Fruit fly (Drosophila melanogaster): ENCODE results near the gene Sas10.
A peak's percentile ranks its signal among the peaks of the same experiment; 100 is the strongest.

Gene Sas10

DNA sequence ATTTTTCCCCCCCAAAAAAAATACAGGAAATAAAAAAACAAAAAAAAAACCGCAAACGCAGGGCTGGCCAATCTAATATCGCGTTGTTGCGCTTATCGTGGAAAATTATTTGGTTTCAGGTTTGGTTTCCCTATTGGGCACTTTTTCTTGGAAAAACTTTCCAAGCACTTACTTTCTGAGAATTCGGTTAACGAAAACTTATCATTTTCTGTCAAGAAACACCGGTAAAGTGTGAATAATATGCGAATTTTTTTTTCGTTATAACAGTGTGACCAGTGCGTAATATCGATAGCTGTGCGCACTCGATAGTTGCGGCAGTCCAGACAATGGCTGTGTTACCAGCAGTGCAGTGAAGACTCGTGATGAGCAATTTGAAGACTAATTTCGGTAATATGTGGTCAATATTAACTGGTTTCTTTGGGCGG is 5.3 kb downstream of the Sas10 start, which contains the start of gene Rnp4F (continued):
- TF ChIP-seq her (GFP tag; optimal IDR thresholded peaks at IDR 0.05): peak; percentile 70
- no peak for TF ChIP-seq Hr39 (optimal IDR thresholded peaks at IDR 0.05)
- TF ChIP-seq Kr (GFP tag; optimal IDR thresholded peaks at IDR 0.05): no peak
- peak; percentile 95 for TF ChIP-seq CG7357 (GFP tag; IDR thresholded peaks at IDR 0.05)
- TF ChIP-seq CG8359 (GFP tag; optimal IDR thresholded peaks at IDR 0.05; ENCODE audit: borderline replicate concordance): no peak
- TF ChIP-seq pzg (GFP tag; optimal IDR thresholded peaks at IDR 0.05): peak; percentile 82
- TF ChIP-seq CG8765 (GFP tag; IDR thresholded peaks at IDR 0.05): peak; percentile 44; the same call in 1 of the 2 replicates
- no peak for TF ChIP-seq CG8281 (tag; optimal IDR thresholded peaks at IDR 0.05)
- peak; percentile 23 for TF ChIP-seq repo (GFP tag; optimal IDR thresholded peaks at IDR 0.05)
- peak; percentile 65 for TF ChIP-seq CG1647 (GFP tag; optimal IDR thresholded peaks at IDR 0.05)
- no peak for TF ChIP-seq gem (tag; optimal IDR thresholded peaks at IDR 0.05)
- TF ChIP-seq inv (GFP tag; IDR thresholded peaks at IDR 0.05; ENCODE audit: partially characterized antibody): peak; percentile 84
- no peak for TF ChIP-seq crc (GFP tag; optimal IDR thresholded peaks at IDR 0.05)
- TF ChIP-seq ase (GFP tag; IDR thresholded peaks at IDR 0.05): peak; percentile 45; the same call in 2 of the 3 replicates
- peak; percentile 86 for TF ChIP-seq Scr (GFP tag; IDR thresholded peaks at IDR 0.05; ENCODE audit: partially characterized antibody)
- no peak; the same call in 1 of the 2 replicates for TF ChIP-seq CG32767 (GFP tag; IDR thresholded peaks at IDR 0.05)
- TF ChIP-seq gcm (GFP tag; optimal IDR thresholded peaks at IDR 0.05): no peak
- TF ChIP-seq GATAe (GFP tag; conservative IDR thresholded peaks at IDR 0.05): no peak
- TF ChIP-seq CG6175 (GFP tag; IDR thresholded peaks at IDR 0.05): 0 out of 3 replicates have a peak, but pooled peaks have one; percentile 42
- no peak for TF ChIP-seq PHDP (tag; optimal IDR thresholded peaks at IDR 0.05)
- no peak for TF ChIP-seq cg (GFP tag; optimal IDR thresholded peaks at IDR 0.05)
- no peak for TF ChIP-seq twi (tag; optimal IDR thresholded peaks at IDR 0.05)
- TF ChIP-seq CG11723 (GFP tag; optimal IDR thresholded peaks at IDR 0.05): no peak
- TF ChIP-seq CG3847 (GFP tag; IDR thresholded peaks at IDR 0.05): peak; percentile 83
- no peak for TF ChIP-seq CG4328 (GFP tag; optimal IDR thresholded peaks at IDR 0.05)
- no peak for TF ChIP-seq Asciz (GFP tag; optimal IDR thresholded peaks at IDR 0.05)
- TF ChIP-seq Sox102F (GFP tag; optimal IDR thresholded peaks at IDR 0.05): no peak
- TF ChIP-seq CG11247 (GFP tag; IDR thresholded peaks at IDR 0.05): peak; percentile 68
- no peak for TF ChIP-seq br (optimal IDR thresholded peaks at IDR 0.05)
- TF ChIP-seq stc (GFP tag; IDR thresholded peaks at IDR 0.05): 0 out of 2 replicates have a peak, but pooled peaks have one; percentile 6
- peak; percentile 17 to 64 for TF ChIP-seq chif (GFP tag; optimal IDR thresholded peaks at IDR 0.05)
- TF ChIP-seq MESR4 (GFP tag; optimal IDR thresholded peaks at IDR 0.05): peak; percentile 24
- peak; percentile 47; the same call in 1 of the 2 replicates for TF ChIP-seq CG2129 (GFP tag; IDR thresholded peaks at IDR 0.05; ENCODE audit: partially characterized antibody)
- TF ChIP-seq CG12769 (tag; optimal IDR thresholded peaks at IDR 0.05): no peak
- TF ChIP-seq Max (GFP tag; optimal IDR thresholded peaks at IDR 0.05): peak; percentile 47
- TF ChIP-seq CG18619 (GFP tag; optimal IDR thresholded peaks at IDR 0.05): peak; percentile 51
- TF ChIP-seq Med (GFP tag): peak; percentile 90
- TF ChIP-seq CG30431 (GFP tag; optimal IDR thresholded peaks at IDR 0.05): peak; percentile 38
- TF ChIP-seq tna (GFP tag; IDR thresholded peaks at IDR 0.05; ENCODE audit: partially characterized antibody): peak; percentile 51; the same call in 1 of the 2 replicates
- TF ChIP-seq CG18262 (tag; optimal IDR thresholded peaks at IDR 0.05): no peak
- TF ChIP-seq gt (GFP tag; IDR thresholded peaks at IDR 0.05): 0 out of 2 replicates have a peak, but pooled peaks have one; percentile 37
- peak; percentile 64 for TF ChIP-seq CG11085 (GFP tag; IDR thresholded peaks at IDR 0.05)
- TF ChIP-seq ssp (GFP tag; IDR thresholded peaks at IDR 0.05): peak; percentile 97
- peak; percentile 89 for TF ChIP-seq zfh2 (GFP tag; optimal IDR thresholded peaks at IDR 0.05)
- TF ChIP-seq CG9437 (GFP tag; optimal IDR thresholded peaks at IDR 0.05): peak; percentile 5
- TF ChIP-seq Gug (GFP tag; IDR thresholded peaks at IDR 0.05): peak; percentile 85; the same call in 2 of the 4 replicates
- TF ChIP-seq NfI (GFP tag; optimal IDR thresholded peaks at IDR 0.05): peak; percentile 64
- peak; percentile 28 for TF ChIP-seq CG6813 (GFP tag; optimal IDR thresholded peaks at IDR 0.05)
- TF ChIP-seq nerfin-1 (tag; optimal IDR thresholded peaks at IDR 0.05): peak; percentile 6
- TF ChIP-seq sim (GFP tag; IDR thresholded peaks at IDR 0.05): no peak
- peak; percentile 64 for TF ChIP-seq disco-r (GFP tag; optimal IDR thresholded peaks at IDR 0.05)

All from whole organism, embryonic.